Worm (Caenorhabditis elegans): ENCODE results near the gene xbx-1.
A peak's percentile ranks its signal among the peaks of the same experiment; 100 is the strongest.

- TF ChIP-seq elt-2 (tag; optimal IDR thresholded peaks at IDR 0.05) (no peak), mec-3 (tag; optimal IDR thresholded peaks at IDR 0.05; ENCODE audit: borderline replicate concordance) (peak; percentile 12), dve-1 (tag; optimal IDR thresholded peaks at IDR 0.05) (no peak), dmd-4 (tag; optimal IDR thresholded peaks at IDR 0.05; ENCODE audit: borderline replicate concordance) (no peak), ceh-9 (tag; optimal IDR thresholded peaks at IDR 0.05) (no peak), fkh-10 (GFP tag; optimal IDR thresholded peaks at IDR 0.05) (no peak), ama-1 (optimal IDR thresholded peaks at IDR 0.05) (no peak), hlh-6 (tag; optimal IDR thresholded peaks at IDR 0.05) (no peak), ahr-1 (tag; optimal IDR thresholded peaks at IDR 0.05) (no peak), gmeb-2 (tag; optimal IDR thresholded peaks at IDR 0.05) (no peak), pha-4 (tag; optimal IDR thresholded peaks at IDR 0.05) (no peak), K09A11.1 (tag; optimal IDR thresholded peaks at IDR 0.05; ENCODE audit: insufficient read depth) (no peak)
Observed at ce11 chrV:14933450-14934218, 46.4 kb upstream of the xbx-1 start.

Data from whole organism, late embryonic.